Fruit fly (Drosophila melanogaster): ENCODE measurements around the gene COX6AL2.

Gene COX6AL2

DNA sequence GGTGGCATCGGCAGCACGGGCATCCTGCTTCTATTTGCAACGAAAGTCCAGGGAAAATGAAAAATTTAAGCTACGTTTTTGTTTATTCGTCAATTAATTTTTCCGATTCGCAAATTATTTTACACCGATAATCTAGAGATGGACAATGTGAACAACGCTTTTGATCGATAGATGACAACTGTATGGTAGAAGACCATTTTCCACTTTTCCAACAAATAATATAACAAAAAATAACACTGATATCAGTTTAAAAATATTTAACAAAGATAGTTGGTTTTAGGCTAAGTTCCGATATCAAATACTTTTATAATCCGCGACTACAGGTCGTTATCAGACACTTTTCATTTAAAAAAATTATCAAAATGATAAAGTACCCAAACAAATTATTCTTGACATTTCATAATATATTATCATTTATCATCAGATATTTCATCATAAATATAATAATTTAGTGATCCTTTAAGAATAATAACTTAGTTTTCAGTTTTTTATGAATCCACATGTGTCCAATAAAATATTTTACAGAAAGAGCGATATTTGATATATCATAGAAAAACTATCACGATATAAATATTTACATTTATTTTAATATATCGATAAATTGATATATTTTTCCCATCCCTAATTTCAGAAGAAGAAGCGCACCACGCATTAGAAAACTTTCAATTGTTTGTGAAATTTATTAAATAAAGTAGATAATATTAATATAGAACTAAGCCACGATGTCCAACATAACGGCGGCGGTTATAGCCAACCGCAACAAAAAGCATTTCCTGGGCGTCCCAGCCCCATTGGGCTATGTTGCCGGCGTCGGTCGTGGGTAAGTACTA is 9.0 kb downstream of the COX6AL2 start, which contains the start of the genes CSN1b and Prp6:
Gene CSN1b (minus strand): TSS at position 159 of the 830 bp plus-strand sequence.
Gene Prp6 (plus strand): TSS at position 601 of the 830 bp plus-strand sequence.
- TF ChIP-seq Myc (optimal IDR thresholded peaks at IDR 0.05), result no peak
- no peak for TF ChIP-seq Sin3A (optimal IDR thresholded peaks at IDR 0.05)
- TF ChIP-seq h (optimal IDR thresholded peaks at IDR 0.05), result no peak
- TF ChIP-seq ttk (optimal IDR thresholded peaks at IDR 0.05), result no peak
- no peak for TF ChIP-seq psq (optimal IDR thresholded peaks at IDR 0.05)
- TF ChIP-seq insv (optimal IDR thresholded peaks at IDR 0.05), result no peak

DNA sequence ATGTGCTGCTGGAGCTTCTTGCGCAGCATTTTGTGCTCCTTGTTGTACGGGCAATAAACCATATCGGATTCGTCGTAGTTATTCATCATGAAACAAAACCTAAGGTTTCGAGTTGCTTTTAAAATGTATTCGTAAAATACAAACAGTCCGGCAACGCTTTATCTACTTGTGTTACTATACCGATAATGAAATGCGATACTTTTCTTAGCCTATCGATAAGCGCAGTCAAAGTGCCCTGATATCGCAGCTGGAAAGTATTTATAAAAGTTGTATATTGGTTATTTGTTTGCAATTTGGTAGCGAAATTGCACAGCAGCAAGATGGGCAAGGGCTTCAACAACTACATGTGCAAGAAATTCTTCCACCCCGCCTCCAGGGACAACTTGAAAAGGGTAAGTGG is 12.5 kb downstream of the COX6AL2 start, which contains the start of the genes arx and CG6843:
Gene arx (minus strand): TSS at position 144 of the 400 bp plus-strand sequence.
Gene CG6843 (plus strand): TSS at position 184 of the 400 bp plus-strand sequence.
- TF ChIP-seq insv (optimal IDR thresholded peaks at IDR 0.05), result no peak

DNA sequence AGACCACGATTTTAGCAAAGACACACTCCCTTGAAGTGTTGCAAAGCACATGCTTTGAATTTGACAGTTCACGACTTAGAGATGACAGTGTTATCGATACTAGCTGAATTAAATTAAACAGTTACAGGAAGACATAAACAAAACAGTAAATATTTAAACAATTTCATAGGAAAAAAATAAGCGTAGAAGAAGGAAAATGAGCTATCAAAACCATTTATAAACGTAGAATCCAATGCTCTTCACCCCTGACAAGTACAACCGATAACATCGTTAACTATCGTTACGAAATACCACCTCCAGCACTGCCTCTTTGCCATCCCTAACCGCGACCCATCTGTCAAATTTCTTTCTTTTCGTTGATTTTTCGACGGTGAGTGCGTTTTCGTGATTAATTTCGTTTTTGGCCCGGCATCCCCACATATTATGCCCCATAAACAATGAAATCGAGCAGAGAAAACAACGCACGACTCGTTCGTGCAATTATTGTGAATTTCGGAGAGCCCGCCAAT is 15.1 kb downstream of the COX6AL2 start, which contains the start of gene RpL26:
Gene RpL26 (plus strand): TSS at position 106 of the 509 bp plus-strand sequence.
- TF ChIP-seq h (optimal IDR thresholded peaks at IDR 0.05), result no peak
- no peak for TF ChIP-seq psq (optimal IDR thresholded peaks at IDR 0.05)

DNA sequence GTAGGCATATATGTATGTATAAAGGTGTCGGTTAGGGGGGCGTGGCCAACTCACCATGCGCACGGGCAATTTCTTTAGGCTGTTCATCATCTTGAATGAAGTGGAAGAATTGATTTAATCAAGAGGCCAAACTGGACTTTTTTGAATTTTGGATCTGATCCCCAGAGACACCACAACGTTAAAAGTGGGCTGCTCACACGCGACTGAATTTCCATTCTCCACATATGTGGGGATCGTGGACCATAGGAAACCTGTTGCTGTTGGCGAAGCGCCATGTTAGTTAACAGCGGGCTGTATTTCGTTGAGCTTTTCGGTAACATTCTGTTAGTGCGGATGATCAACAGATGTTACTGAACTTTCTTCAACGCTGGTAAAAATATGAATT is 15.9 kb downstream of the COX6AL2 start, which contains the start of gene CG3902:
Gene CG3902 (minus strand): TSS at position 208 of the 385 bp plus-strand sequence.
- TF ChIP-seq Sin3A (optimal IDR thresholded peaks at IDR 0.05), result no peak
- TF ChIP-seq h (optimal IDR thresholded peaks at IDR 0.05), result no peak
- no peak for TF ChIP-seq ttk (optimal IDR thresholded peaks at IDR 0.05)
- TF ChIP-seq psq (optimal IDR thresholded peaks at IDR 0.05), result no peak
- no peak for TF ChIP-seq Myc (optimal IDR thresholded peaks at IDR 0.05)
- no peak for TF ChIP-seq insv (optimal IDR thresholded peaks at IDR 0.05)

DNA sequence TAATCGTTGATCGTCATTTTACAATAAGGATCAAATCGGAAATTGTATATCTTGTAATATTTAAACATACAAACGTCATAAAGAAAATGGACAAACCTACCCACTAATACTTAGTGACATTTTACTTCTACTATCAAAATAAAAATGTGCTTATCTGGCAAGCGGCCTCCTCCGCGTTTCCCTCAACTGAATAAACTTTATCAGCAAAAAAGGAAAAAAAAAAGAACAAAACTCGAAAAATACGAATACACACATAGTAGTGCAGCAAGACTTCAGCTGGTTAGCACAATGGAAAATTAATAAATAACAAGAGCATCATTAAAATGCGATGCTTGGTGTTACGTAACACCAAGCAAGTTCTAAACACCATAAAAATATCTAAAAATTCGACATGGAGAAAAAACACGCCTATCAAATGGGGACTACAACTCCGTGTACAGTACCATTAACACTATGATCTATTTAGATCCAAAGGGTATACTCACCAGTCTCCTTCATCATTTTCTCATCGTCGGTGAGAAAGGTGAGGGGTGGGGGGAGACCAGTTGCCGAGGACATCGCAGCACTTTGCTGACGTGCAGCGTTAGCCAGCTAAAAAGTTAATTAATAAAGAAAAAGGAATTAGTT is 16.4 kb downstream of the COX6AL2 start:
- TF ChIP-seq h (optimal IDR thresholded peaks at IDR 0.05) (no peak), psq (optimal IDR thresholded peaks at IDR 0.05) (no peak), Myc (optimal IDR thresholded peaks at IDR 0.05) (no peak), ttk (optimal IDR thresholded peaks at IDR 0.05) (no peak), Sin3A (optimal IDR thresholded peaks at IDR 0.05) (no peak), insv (optimal IDR thresholded peaks at IDR 0.05) (no peak)

DNA sequence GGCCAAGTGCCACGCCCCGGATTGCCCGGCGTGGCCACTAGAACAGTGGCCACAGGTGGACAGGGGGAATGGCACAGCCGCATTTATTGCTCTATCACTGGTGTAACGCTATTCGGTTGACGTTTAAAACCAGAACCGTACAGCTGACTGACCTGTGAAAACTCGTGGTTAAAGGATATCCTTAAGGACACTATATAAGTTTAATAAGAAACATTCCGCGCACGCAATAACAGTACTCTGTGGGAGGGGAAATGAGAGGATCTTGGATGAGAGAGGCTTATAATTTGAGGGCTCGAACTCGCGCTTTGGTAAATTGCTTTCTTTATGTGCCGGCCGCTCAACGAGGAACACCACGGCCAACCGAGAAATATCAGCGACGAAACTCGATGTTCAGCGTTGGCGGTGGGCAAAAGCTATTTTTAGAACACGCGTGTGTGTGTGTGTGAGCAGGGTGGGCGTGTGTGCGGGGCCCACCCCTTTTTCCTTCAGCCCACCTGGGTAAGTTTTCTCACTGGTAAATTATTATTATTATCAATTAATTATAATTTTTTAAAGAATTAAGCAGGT is 17.6 kb downstream of the COX6AL2 start:
- TF ChIP-seq psq (optimal IDR thresholded peaks at IDR 0.05) (no peak), ttk (optimal IDR thresholded peaks at IDR 0.05) (no peak), insv (optimal IDR thresholded peaks at IDR 0.05) (no peak), h (optimal IDR thresholded peaks at IDR 0.05) (no peak), Sin3A (optimal IDR thresholded peaks at IDR 0.05) (no peak), Myc (optimal IDR thresholded peaks at IDR 0.05) (no peak)

DNA sequence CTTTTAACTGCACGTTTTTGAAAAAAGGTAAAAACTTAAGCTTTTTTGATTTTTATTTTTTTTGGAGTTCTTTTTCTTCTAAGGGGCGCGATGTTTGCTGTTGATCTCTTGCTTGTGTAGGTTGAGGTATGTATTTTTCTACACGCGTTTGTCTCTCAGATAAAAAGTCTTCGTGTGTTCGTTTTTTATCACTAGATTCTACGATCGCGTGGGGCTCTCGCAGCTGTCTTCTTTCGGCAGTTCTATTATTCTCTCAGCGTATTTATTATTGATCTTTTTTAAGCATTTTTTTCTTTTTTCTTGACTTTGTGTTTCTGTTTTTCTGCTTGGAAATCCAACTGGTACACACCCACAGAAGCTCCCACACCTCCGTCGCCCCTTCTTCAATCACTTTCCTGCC is 18.9 kb downstream of the COX6AL2 start:
- no peak for TF ChIP-seq insv (optimal IDR thresholded peaks at IDR 0.05)

DNA sequence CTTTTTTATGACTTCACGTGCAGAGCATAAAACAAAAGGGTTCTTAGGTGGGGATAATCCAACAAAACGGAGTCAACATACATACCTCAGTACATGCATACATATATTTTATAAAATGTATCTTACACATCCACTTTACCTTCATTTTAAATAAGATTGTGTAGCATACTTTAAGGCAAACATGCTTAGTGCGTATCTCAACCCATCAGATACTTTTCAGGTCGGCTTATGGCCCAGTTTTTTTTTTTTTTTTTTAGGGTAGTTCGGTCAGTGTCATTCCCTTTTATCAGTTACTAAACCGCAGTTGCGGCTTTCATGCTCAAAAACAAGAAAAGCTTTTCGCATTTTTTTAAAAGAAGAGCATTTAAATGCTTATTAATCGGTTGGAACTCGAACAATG is 22.0 kb downstream of the COX6AL2 start, which contains the start of gene NijB:
Gene NijB (plus strand): TSS at position 398 of the 400 bp plus-strand sequence.
- TF ChIP-seq psq (optimal IDR thresholded peaks at IDR 0.05) (no peak), h (optimal IDR thresholded peaks at IDR 0.05) (no peak), insv (optimal IDR thresholded peaks at IDR 0.05) (no peak), ttk (optimal IDR thresholded peaks at IDR 0.05) (no peak), Sin3A (optimal IDR thresholded peaks at IDR 0.05) (no peak), Myc (optimal IDR thresholded peaks at IDR 0.05) (no peak)

DNA sequence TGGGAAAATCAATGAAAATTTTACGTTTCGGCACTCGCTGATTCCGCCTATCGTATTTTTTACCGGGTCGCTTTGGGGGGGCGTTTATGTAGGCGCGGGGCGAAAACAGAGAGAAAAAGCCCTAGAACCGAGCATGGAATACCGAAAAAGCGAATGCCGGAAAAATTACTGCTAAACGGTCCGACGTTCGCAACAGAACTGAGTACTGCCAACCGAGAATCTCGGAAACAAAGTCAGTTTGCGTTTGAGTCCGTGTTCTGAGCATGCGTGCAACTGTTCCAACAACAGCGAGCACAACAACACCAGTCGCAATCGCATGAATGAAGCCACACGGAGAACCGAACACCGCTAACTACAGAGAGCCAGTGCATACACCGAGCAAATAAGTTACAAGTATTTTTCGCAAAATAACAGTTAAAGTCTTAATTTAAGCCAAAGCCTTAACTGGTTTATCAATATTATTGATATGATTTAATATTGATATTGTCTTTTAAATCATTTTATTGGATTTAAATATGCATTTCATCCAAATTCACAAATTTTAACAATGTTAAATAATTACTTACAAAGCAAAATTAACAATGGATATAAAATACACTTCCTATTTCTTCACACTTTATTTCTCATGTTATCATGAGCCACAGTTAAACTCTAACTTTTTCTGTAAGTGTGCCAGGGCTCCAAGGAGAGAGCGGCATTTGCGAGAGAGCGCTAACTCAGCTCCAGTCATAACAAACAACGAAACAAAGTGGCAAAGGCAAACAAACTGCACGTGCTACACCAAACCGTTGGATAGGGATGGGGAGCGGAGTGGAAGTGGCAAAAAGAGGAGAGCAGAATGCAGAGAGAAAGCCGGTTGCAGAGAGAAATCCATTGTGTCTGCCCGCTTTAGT is 23.4 kb downstream of the COX6AL2 start, which contains the start of gene CG3961:
Gene CG3961 (minus strand): TSS at position 201 of the 893 bp plus-strand sequence.
- TF ChIP-seq ttk (optimal IDR thresholded peaks at IDR 0.05), result no peak
- no peak for TF ChIP-seq h (optimal IDR thresholded peaks at IDR 0.05)
- no peak for TF ChIP-seq psq (optimal IDR thresholded peaks at IDR 0.05)
- no peak for TF ChIP-seq Sin3A (optimal IDR thresholded peaks at IDR 0.05)
- TF ChIP-seq Myc (optimal IDR thresholded peaks at IDR 0.05), result no peak

DNA sequence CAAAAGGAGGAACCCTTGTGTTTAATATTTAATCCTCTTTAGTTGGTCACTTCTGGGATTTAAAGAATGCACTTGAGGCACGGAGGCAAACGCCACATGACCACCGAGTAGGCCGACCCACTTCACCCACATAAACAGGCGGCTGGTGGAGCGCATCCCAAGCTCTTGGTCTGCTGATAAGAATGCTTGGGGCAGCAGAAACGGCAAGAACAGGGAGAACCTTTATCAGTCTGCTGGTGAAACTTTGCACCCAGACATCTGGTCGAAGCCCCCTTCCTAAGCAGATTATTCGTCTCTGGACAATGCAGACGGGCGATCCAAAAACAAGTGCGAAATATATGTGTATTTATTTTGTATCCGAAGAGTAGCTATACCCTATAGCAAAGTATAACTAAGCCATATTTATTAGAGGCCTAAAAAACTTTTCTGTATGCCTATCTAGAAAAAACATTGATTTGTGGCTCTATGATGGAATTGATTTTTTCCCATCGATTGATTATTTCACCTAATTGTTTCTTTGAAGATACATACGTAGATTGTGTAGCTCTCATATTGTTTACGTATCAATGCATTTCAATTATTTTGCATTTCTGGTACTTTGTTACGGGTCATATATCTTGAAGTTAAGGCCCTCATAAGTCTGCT is 24.6 kb downstream of the COX6AL2 start:
- TF ChIP-seq ttk (optimal IDR thresholded peaks at IDR 0.05), result no peak
- TF ChIP-seq h (optimal IDR thresholded peaks at IDR 0.05), result no peak
- no peak for TF ChIP-seq insv (optimal IDR thresholded peaks at IDR 0.05)
- no peak for TF ChIP-seq psq (optimal IDR thresholded peaks at IDR 0.05)

DNA sequence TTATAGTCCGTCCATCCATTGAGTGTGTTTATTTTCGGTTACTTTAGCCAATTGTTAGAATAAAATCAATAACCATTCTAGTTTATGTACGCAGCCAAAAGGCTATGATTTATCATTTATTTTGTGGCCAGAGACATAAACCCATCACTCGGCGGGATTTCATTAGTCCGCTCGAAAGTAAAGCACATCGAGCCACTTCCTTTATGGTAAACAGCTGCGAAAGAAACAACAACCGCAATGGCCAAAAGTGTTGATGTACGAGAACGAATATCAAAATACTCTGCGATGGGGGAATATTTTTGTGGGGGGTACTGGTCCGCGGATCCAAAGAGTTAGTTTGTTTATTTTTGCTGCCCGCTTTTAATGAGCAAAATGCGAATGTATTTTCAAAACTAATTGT is 32.3 kb downstream of the COX6AL2 start:
- TF ChIP-seq insv (optimal IDR thresholded peaks at IDR 0.05) (no peak), psq (optimal IDR thresholded peaks at IDR 0.05) (no peak), Sin3A (optimal IDR thresholded peaks at IDR 0.05) (no peak), Myc (optimal IDR thresholded peaks at IDR 0.05) (no peak), h (optimal IDR thresholded peaks at IDR 0.05) (no peak), ttk (optimal IDR thresholded peaks at IDR 0.05) (no peak)
